Fruit fly (Drosophila melanogaster) Kc167 (cell line): ENCODE data around the gene Herp.

Experiments
- Myc ChIP-seq: fragments of >200 bp; optimal IDR thresholded peaks from 2 replicates; lab custom pipeline; 2017; ENCODE audit warnings: missing external identifiers
- Sin3A ChIP-seq: fragments of >200 bp; optimal IDR thresholded peaks from 2 replicates; lab custom pipeline; 2018; ENCODE audit warnings: missing external identifiers
- h ChIP-seq: fragments of >200 bp; optimal IDR thresholded peaks from 3 replicates; lab custom pipeline; 2018; ENCODE audit warnings: missing external identifiers
- psq ChIP-seq: fragments of >200 bp; optimal IDR thresholded peaks from 2 replicates; lab custom pipeline; 2017; ENCODE audit warnings: missing external identifiers
- ttk ChIP-seq: sonication (Bioruptor generic); optimal IDR thresholded peaks from 2 replicates; lab custom pipeline; 2017; ENCODE audit warnings: missing external identifiers

DNA sequence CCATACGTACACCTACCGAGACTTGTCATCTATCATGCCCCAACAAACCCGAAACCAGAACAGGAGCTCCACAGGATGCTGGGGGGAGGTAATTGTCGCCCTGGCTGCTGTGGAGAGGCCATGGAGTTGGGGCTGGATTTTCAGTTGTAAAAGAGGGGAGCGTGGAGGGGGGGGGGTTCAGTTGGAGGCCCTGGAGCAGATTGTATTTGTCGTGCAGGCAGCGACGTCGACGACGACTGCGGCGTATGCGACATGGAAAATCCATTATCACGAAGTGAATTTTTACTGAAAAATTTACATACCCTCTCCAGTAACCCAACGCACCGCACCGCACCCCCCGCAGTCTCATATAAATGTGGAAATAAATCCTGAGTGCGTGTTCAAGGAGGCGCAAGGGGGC lies 33.8 kb upstream of the Herp start:
- TF ChIP-seq Sin3A (lab: Kevin White, UChicago) (no peak), h (lab: Kevin White, UChicago) (no peak), psq (lab: Kevin White, UChicago) (no peak), ttk (lab: Kevin White, UChicago) (no peak), Myc (no peak)
